Fruit fly (Drosophila melanogaster) whole organism: ENCODE measurements around the gene CG9016.

Source experiments
- CG8478 ChIP-seq: fragments of >200 bp; optimal IDR thresholded peaks from 2 replicates; lab custom pipeline; 2018; ENCODE audit warnings: inconsistent platforms
- Dll ChIP-seq: fragments of >200 bp; optimal IDR thresholded peaks from 2 replicates; lab custom pipeline; 2017
- pan ChIP-seq: fragments of >200 bp; optimal IDR thresholded peaks from 2 replicates; lab custom pipeline; 2017
- psq ChIP-seq: fragments of >200 bp; optimal IDR thresholded peaks from 2 replicates; lab custom pipeline; 2017

dm6 chr2L:5971093-5971808, 47.8 kb upstream of the CG9016 start:
- TF ChIP-seq pan: no peak
- TF ChIP-seq psq: no peak
- no peak for TF ChIP-seq CG8478 (lab: Kevin White, UChicago)
- TF ChIP-seq Dll (lab: Kevin White, UChicago): no peak
